Fruit fly (Drosophila melanogaster) whole organism, prepupa: Measurements from ENCODE around the gene fon.

Source experiments
- CG10669 ChIP-seq: fragments of 200-800 bp; sonication (Bioruptor generic); optimal IDR thresholded peaks from 3 replicates; lab custom pipeline; 2018; ENCODE audit warnings: missing biosample characterization, mild to moderate bottlenecking, missing genetic modification characterization, moderate library complexity
- CG11294 ChIP-seq: fragments of 200-800 bp; sonication (Bioruptor generic); IDR thresholded peaks from 2 replicates; pipeline ENCODE4 v1.3.6; 2022; ENCODE audit warnings: missing biosample characterization, missing genetic modification characterization
- CG11902 ChIP-seq: fragments of 200-800 bp; sonication (Bioruptor generic); optimal IDR thresholded peaks from 3 replicates; lab custom pipeline; 2016; ENCODE audit warnings: missing biosample characterization, missing genetic modification characterization
- CG15336 ChIP-seq: fragments of 200-800 bp; sonication (Bioruptor generic); IDR thresholded peaks from 2 replicates; pipeline ENCODE4 v1.3.6; 2022; ENCODE audit warnings: missing biosample characterization, missing genetic modification characterization
- CG1621 ChIP-seq: fragments of 200-800 bp; sonication (Bioruptor generic); optimal IDR thresholded peaks from 3 replicates; lab custom pipeline; 2018; ENCODE audit warnings: missing biosample characterization, mild to moderate bottlenecking, missing genetic modification characterization
- CG16779 ChIP-seq: fragments of 200-800 bp; sonication (Bioruptor generic); optimal IDR thresholded peaks from 3 replicates; lab custom pipeline; 2017; ENCODE audit warnings: missing biosample characterization, mild to moderate bottlenecking, missing genetic modification characterization
- CG3032 ChIP-seq: fragments of 200-800 bp; optimal IDR thresholded peaks from 2 replicates; lab custom pipeline; 2019; ENCODE audit warnings: missing biosample characterization, mild to moderate bottlenecking, missing genetic modification characterization, moderate library complexity
- CG31627 ChIP-seq: fragments of 200-800 bp; sonication (Bioruptor generic); optimal IDR thresholded peaks from 3 replicates; lab custom pipeline; 2016; ENCODE audit warnings: missing biosample characterization, missing genetic modification characterization
- CG32006 ChIP-seq: fragments of 200-800 bp; sonication (Bioruptor generic); optimal IDR thresholded peaks from 3 replicates; lab custom pipeline; 2017; ENCODE audit warnings: missing biosample characterization, mild to moderate bottlenecking, missing genetic modification characterization
- CG34406 ChIP-seq: fragments of 200-800 bp; sonication (Bioruptor generic); optimal IDR thresholded peaks from 3 replicates; lab custom pipeline; 2016; ENCODE audit warnings: missing biosample characterization, missing genetic modification characterization
- CG3919 ChIP-seq: fragments of 200-800 bp; sonication (Bioruptor generic); optimal IDR thresholded peaks from 3 replicates; lab custom pipeline; 2016; ENCODE audit warnings: missing biosample characterization, missing genetic modification characterization
- CG4318 ChIP-seq: fragments of 200-800 bp; sonication (Bioruptor generic); optimal IDR thresholded peaks from 3 replicates; lab custom pipeline; 2017; ENCODE audit warnings: missing biosample characterization, mild to moderate bottlenecking, missing genetic modification characterization
- CG6163 ChIP-seq: fragments of 200-800 bp; sonication (Bioruptor generic); IDR thresholded peaks from 3 replicates; pipeline ENCODE4 v1.3.6; 2022; ENCODE audit warnings: missing biosample characterization, missing genetic modification characterization
- CG6276 ChIP-seq: fragments of 200-800 bp; sonication (Bioruptor generic); optimal IDR thresholded peaks from 2 replicates; lab custom pipeline; 2017; ENCODE audit warnings: missing biosample characterization, mild to moderate bottlenecking, missing genetic modification characterization
- CG6792 ChIP-seq: fragments of 200-800 bp; sonication (Bioruptor generic); optimal IDR thresholded peaks from 3 replicates; lab custom pipeline; 2016; ENCODE audit warnings: missing biosample characterization, missing genetic modification characterization
- CG6808 ChIP-seq: fragments of 200-800 bp; sonication (Bioruptor generic); optimal IDR thresholded peaks from 3 replicates; lab custom pipeline; 2017; ENCODE audit warnings: missing biosample characterization, missing genetic modification characterization, mild to moderate bottlenecking, moderate library complexity, missing genetic modification reagents
- CG6854 ChIP-seq: fragments of 200-800 bp; sonication (Bioruptor generic); optimal IDR thresholded peaks from 2 replicates; lab custom pipeline; 2017; ENCODE audit warnings: missing biosample characterization, mild to moderate bottlenecking, missing genetic modification characterization
- CG8119 ChIP-seq: fragments of 200-800 bp; sonication (Bioruptor generic); IDR thresholded peaks from 3 replicates; pipeline ENCODE4 v1.3.6; 2022; ENCODE audit warnings: missing biosample characterization, missing genetic modification characterization
- CG8319 ChIP-seq: fragments of 200-800 bp; sonication (Bioruptor generic); optimal IDR thresholded peaks from 3 replicates; lab custom pipeline; 2016; ENCODE audit warnings: missing biosample characterization, missing genetic modification characterization
- CG8632 ChIP-seq: fragments of 200-800 bp; sonication (Bioruptor generic); optimal IDR thresholded peaks from 3 replicates; lab custom pipeline; 2016; ENCODE audit warnings: missing biosample characterization, missing genetic modification characterization
- CG9139 ChIP-seq: fragments of 200-800 bp; sonication (Bioruptor generic); optimal IDR thresholded peaks from 3 replicates; lab custom pipeline; 2017; ENCODE audit warnings: missing biosample characterization, mild to moderate bottlenecking, missing genetic modification characterization
- Eip75B ChIP-seq: fragments of 200-800 bp; sonication (Bioruptor generic); optimal IDR thresholded peaks from 3 replicates; lab custom pipeline; 2016; ENCODE audit warnings: missing biosample characterization, missing genetic modification characterization
- Eip78C ChIP-seq: fragments of 200-800 bp; sonication (Bioruptor generic); peaks from one replicate; lab custom pipeline; 2016; ENCODE audit warnings: missing biosample characterization, missing genetic modification characterization
- Eip93F ChIP-seq: fragments of 200-800 bp; sonication (Bioruptor generic); optimal IDR thresholded peaks from 2 replicates; lab custom pipeline; 2016; ENCODE audit warnings: missing biosample characterization, mild to moderate bottlenecking, missing genetic modification characterization
- Ets96B ChIP-seq: fragments of 200-800 bp; optimal IDR thresholded peaks from 2 replicates; lab custom pipeline; 2019; ENCODE audit warnings: missing biosample characterization, mild to moderate bottlenecking, missing genetic modification characterization, moderate library complexity
- Gug ChIP-seq: fragments of 200-800 bp; sonication (Bioruptor generic); IDR thresholded peaks from 2 replicates; pipeline ENCODE4 v1.3.6; 2022; ENCODE audit warnings: missing biosample characterization, missing genetic modification characterization
- Hr39 ChIP-seq: fragments of 200-800 bp; sonication (Bioruptor generic); optimal IDR thresholded peaks from 2 replicates; lab custom pipeline; 2016; ENCODE audit warnings: missing biosample characterization, missing genetic modification characterization
- Hr4 ChIP-seq: fragments of 200-800 bp; sonication (Bioruptor generic); optimal IDR thresholded peaks from 3 replicates; lab custom pipeline; 2016; ENCODE audit warnings: missing biosample characterization, missing genetic modification characterization
- Lpt ChIP-seq: fragments of 200-800 bp; sonication (Bioruptor generic); optimal IDR thresholded peaks from 3 replicates; lab custom pipeline; 2016; ENCODE audit warnings: missing biosample characterization, missing genetic modification characterization
- OdsH ChIP-seq: fragments of 200-800 bp; sonication (Bioruptor generic); optimal IDR thresholded peaks from 3 replicates; lab custom pipeline; 2016; ENCODE audit warnings: missing biosample characterization, missing genetic modification characterization
- Smox ChIP-seq: fragments of 200-800 bp; sonication (Bioruptor generic); optimal IDR thresholded peaks from 3 replicates; lab custom pipeline; 2016; ENCODE audit warnings: missing biosample characterization, missing genetic modification characterization
- Sox102F ChIP-seq: fragments of 200-800 bp; sonication (Bioruptor generic); optimal IDR thresholded peaks from 2 replicates; lab custom pipeline; 2016; ENCODE audit warnings: missing biosample characterization, mild to moderate bottlenecking, missing genetic modification characterization
- Sox14 ChIP-seq: fragments of 200-800 bp; sonication (Bioruptor generic); optimal IDR thresholded peaks from 3 replicates; lab custom pipeline; 2016; ENCODE audit warnings: missing biosample characterization, missing genetic modification characterization
- acj6 ChIP-seq: fragments of 200-800 bp; sonication (Bioruptor generic); optimal IDR thresholded peaks from 3 replicates; lab custom pipeline; 2016; ENCODE audit warnings: missing biosample characterization, missing genetic modification characterization
- cyc ChIP-seq: fragments of 200-800 bp; sonication (Bioruptor generic); optimal IDR thresholded peaks from 3 replicates; lab custom pipeline; 2016; ENCODE audit warnings: missing biosample characterization, missing genetic modification characterization
- dac ChIP-seq: fragments of 200-800 bp; sonication (Bioruptor generic); optimal IDR thresholded peaks from 2 replicates; lab custom pipeline; 2017; ENCODE audit warnings: missing biosample characterization, mild to moderate bottlenecking, missing genetic modification characterization
- dsx ChIP-seq: fragments of 200-800 bp; optimal IDR thresholded peaks from 3 replicates; lab custom pipeline; 2019; ENCODE audit warnings: missing biosample characterization, mild to moderate bottlenecking, missing genetic modification characterization, moderate library complexity; ENCODE audit not compliant: poor library complexity, severe bottlenecking
- eg ChIP-seq: fragments of 200-800 bp; sonication (Bioruptor generic); IDR thresholded peaks from 3 replicates; pipeline ENCODE4 v1.3.6; 2022; ENCODE audit warnings: missing biosample characterization, missing genetic modification characterization
- esn ChIP-seq: fragments of 200-800 bp; sonication (Bioruptor generic); optimal IDR thresholded peaks from 2 replicates; lab custom pipeline; 2016; ENCODE audit warnings: missing biosample characterization, mild to moderate bottlenecking, missing genetic modification characterization, moderate library complexity
- fd85E ChIP-seq: fragments of 200-800 bp; sonication (Bioruptor generic); optimal IDR thresholded peaks from 3 replicates; lab custom pipeline; 2016; ENCODE audit warnings: missing biosample characterization, missing genetic modification characterization
- fkh ChIP-seq: fragments of 200-800 bp; sonication (Bioruptor generic); optimal IDR thresholded peaks from 3 replicates; lab custom pipeline; 2017; ENCODE audit warnings: missing biosample characterization, mild to moderate bottlenecking, missing genetic modification characterization, moderate library complexity
- lz ChIP-seq: fragments of 200-800 bp; sonication (Bioruptor generic); optimal IDR thresholded peaks from 3 replicates; lab custom pipeline; 2016; ENCODE audit warnings: missing biosample characterization, missing genetic modification characterization
- net ChIP-seq: fragments of 200-800 bp; sonication (Bioruptor generic); optimal IDR thresholded peaks from 3 replicates; lab custom pipeline; 2016; ENCODE audit warnings: missing biosample characterization, missing genetic modification characterization
- spab ChIP-seq: fragments of 200-800 bp; sonication (Bioruptor generic); optimal IDR thresholded peaks from 2 replicates; lab custom pipeline; 2017; ENCODE audit warnings: missing biosample characterization, mild to moderate bottlenecking, missing genetic modification characterization, missing genetic modification reagents
- ss ChIP-seq, 2 experiments: fragments of 200-800 bp; sonication (Bioruptor generic); optimal IDR thresholded peaks; 2 replicates in 1 of 2; 3 replicates in 1 of 2; lab custom pipeline; 2017 to 2018; ENCODE audit warnings: mild to moderate bottlenecking in 2 of 2, missing biosample characterization in 2 of 2, missing genetic modification characterization in 2 of 2, moderate library complexity in 1 of 2

fon gene

dm6 chr2L:19361632-19362142, 24.3 kb downstream of the fon start (continued):
- TF ChIP-seq dac (GFP tag; lab: Kevin White, UChicago) (no peak), eg (GFP tag; lab: Robert Waterston, UW) (0 out of 3 replicates have a peak, but pooled peaks have one; percentile 37), CG6163 (GFP tag; lab: Robert Waterston, UW) (peak; percentile 55; the same call in 1 of the 3 replicates), CG31627 (GFP tag; lab: Kevin White, UChicago) (peak; percentile 78), OdsH (GFP tag; lab: Kevin White, UChicago) (peak; percentile 73), Hr39 (peak; percentile 78), CG15336 (GFP tag; lab: Robert Waterston, UW) (peak; percentile 64), CG6276 (GFP tag; lab: Kevin White, UChicago) (no peak), lz (GFP tag; lab: Kevin White, UChicago) (peak; percentile 78), CG8319 (GFP tag; lab: Kevin White, UChicago) (peak; percentile 67), CG9139 (GFP tag; lab: Kevin White, UChicago) (peak; percentile 42), Sox14 (GFP tag; lab: Kevin White, UChicago) (peak; percentile 78), CG3032 (peak; percentile 63), Smox (GFP tag; lab: Kevin White, UChicago) (peak; percentile 82), Sox102F (peak; percentile 85), fd85E (peak; percentile 19), CG32006 (GFP tag; lab: Kevin White, UChicago) (peak; percentile 71), esn (GFP tag; lab: Kevin White, UChicago) (peak; percentile 86), CG1621 (tag; lab: Kevin White, UChicago) (peak; percentile 62), CG6854 (GFP tag; lab: Kevin White, UChicago) (peak; percentile 32), CG34406 (peak; percentile 71), CG10669 (GFP tag; lab: Kevin White, UChicago) (peak; percentile 68), CG6808 (GFP tag; lab: Kevin White, UChicago) (peak; percentile 59)

- TF ChIP-seq CG16779 (tag; lab: Kevin White, UChicago) (peak; percentile 8), CG15336 (GFP tag; lab: Robert Waterston, UW) (peak; percentile 40; the same call in 1 of the 2 replicates), CG6808 (GFP tag; lab: Kevin White, UChicago) (peak; percentile 56), spab (GFP tag; lab: Kevin White, UChicago) (peak; percentile 57), lz (GFP tag; lab: Kevin White, UChicago) (no peak), Eip75B (GFP tag; lab: Kevin White, UChicago) (no peak), CG6163 (GFP tag; lab: Robert Waterston, UW) (peak; percentile 44; the same call in 1 of the 3 replicates), dsx (peak; percentile 47), CG3919 (GFP tag; lab: Kevin White, UChicago) (no peak), eg (GFP tag; lab: Robert Waterston, UW) (0 out of 3 replicates have a peak, but pooled peaks have one; percentile 31), Gug (GFP tag; lab: Robert Waterston, UW) (no peak), Eip93F (GFP tag; lab: Kevin White, UChicago) (no peak), Eip78C (GFP tag; lab: Kevin White, UChicago) (peak; percentile 15), fkh (GFP tag; lab: Kevin White, UChicago) (peak; percentile 71), CG10669 (GFP tag; lab: Kevin White, UChicago) (peak; percentile 23), Lpt (GFP tag; lab: Kevin White, UChicago) (peak; percentile 43), CG8632 (GFP tag; lab: Kevin White, UChicago) (no peak), CG11294 (GFP tag; lab: Robert Waterston, UW) (no peak), acj6 (GFP tag; lab: Kevin White, UChicago) (no peak), CG3032 (peak; percentile 26), CG8119 (GFP tag; lab: Robert Waterston, UW) (no peak), CG4318 (GFP tag; lab: Kevin White, UChicago) (no peak), dac (GFP tag; lab: Kevin White, UChicago) (no peak), ss (GFP tag; optimal IDR thresholded peaks at IDR 0.05; lab: Kevin White, UChicago) (peak; percentile 41 to 67), CG6792 (GFP tag; lab: Kevin White, UChicago) (no peak), Hr4 (GFP tag; lab: Kevin White, UChicago) (no peak), net (GFP tag; lab: Kevin White, UChicago) (peak; percentile 4), CG11902 (no peak), Ets96B (tag; lab: Kevin White, UChicago) (peak; percentile 16), CG1621 (tag; lab: Kevin White, UChicago) (peak; percentile 54), cyc (GFP tag; lab: Kevin White, UChicago) (no peak), Sox14 (GFP tag; lab: Kevin White, UChicago) (no peak)
- TF ChIP-seq, all 60 proteins: peak for 16
Observed at dm6 chr2L:19359802-19360429, 26.1 kb downstream of the fon start.
